Worm (Caenorhabditis elegans) whole organism, young adult: Measurements from ENCODE around the gene pen-2.

Experiments
- B0035.1 ChIP-seq: sonication (generic microtip); optimal IDR thresholded peaks from 2 replicates; lab custom pipeline; 2016; ENCODE audit warnings: missing genetic modification characterization, mild to moderate bottlenecking, missing compliant biosample characterization, missing genotype, missing genetic modification reagents
- F22D6.2 ChIP-seq: sonication (generic microtip); optimal IDR thresholded peaks from 2 replicates; lab custom pipeline; 2016; ENCODE audit warnings: mild to moderate bottlenecking, missing genetic modification characterization, missing compliant biosample characterization
- F33H1.4 ChIP-seq: fragments of 200-800 bp; sonication (Bioruptor generic); IDR thresholded peaks from 2 replicates; pipeline ENCODE4 v1.3.6; 2022; ENCODE audit warnings: missing genetic modification reagents, missing genetic modification characterization, missing compliant biosample characterization
- F37B4.10 ChIP-seq: fragments of 200-800 bp; sonication (Bioruptor generic); IDR thresholded peaks from 2 replicates; pipeline ENCODE4 v1.3.6; 2022; ENCODE audit warnings: missing genetic modification characterization, missing compliant biosample characterization
- F57A8.1 ChIP-seq: fragments of 200-800 bp; sonication (Bioruptor generic); optimal IDR thresholded peaks from 2 replicates; lab custom pipeline; 2018; ENCODE audit warnings: mild to moderate bottlenecking, missing genetic modification characterization, moderate library complexity, missing compliant biosample characterization
- K12H6.12 ChIP-seq: fragments of 200-800 bp; sonication (Bioruptor generic); optimal IDR thresholded peaks from 2 replicates; lab custom pipeline; 2018; ENCODE audit warnings: mild to moderate bottlenecking, missing genetic modification characterization, missing compliant biosample characterization
- T07F8.4 ChIP-seq: sonication (generic microtip); optimal IDR thresholded peaks from 2 replicates; lab custom pipeline; 2016; ENCODE audit warnings: mild to moderate bottlenecking, missing genetic modification characterization, moderate library complexity, missing compliant biosample characterization
- Y53F4B.3 ChIP-seq: fragments of 200-800 bp; sonication (Bioruptor generic); IDR thresholded peaks from 2 replicates; pipeline ENCODE4 v1.3.6; 2022; ENCODE audit warnings: missing genetic modification reagents, missing genetic modification characterization, missing compliant biosample characterization
- Y53G8AR.9 ChIP-seq: fragments of 200-800 bp; sonication (Bioruptor generic); conservative IDR thresholded peaks from 2 replicates; pipeline ENCODE4 v1.3.6; 2022; ENCODE audit warnings: missing genetic modification reagents, missing genetic modification characterization, missing compliant biosample characterization
- Y56A3A.18 ChIP-seq: fragments of 200-800 bp; sonication (Bioruptor generic); IDR thresholded peaks from 2 replicates; pipeline ENCODE4 v1.3.6; 2022; ENCODE audit warnings: missing genetic modification reagents, missing genetic modification characterization, missing compliant biosample characterization
- Y67H2A.10 ChIP-seq: fragments of 200-800 bp; sonication (Bioruptor generic); conservative IDR thresholded peaks from 2 replicates; pipeline ENCODE4 v1.3.6; 2022; ENCODE audit warnings: missing genetic modification reagents, missing genetic modification characterization, missing compliant biosample characterization
- ZK185.1 ChIP-seq: sonication (generic microtip); optimal IDR thresholded peaks from 2 replicates; lab custom pipeline; 2016; ENCODE audit warnings: mild to moderate bottlenecking, missing genetic modification characterization, missing compliant biosample characterization; ENCODE audit not compliant: poor library complexity, severe bottlenecking
- akir-1 ChIP-seq: fragments of 200-800 bp; sonication (Bioruptor generic); optimal IDR thresholded peaks from 2 replicates; lab custom pipeline; 2018; ENCODE audit warnings: mild to moderate bottlenecking, missing genetic modification characterization, moderate library complexity, missing compliant biosample characterization
- aptf-2 ChIP-seq: fragments of 200-800 bp; sonication (Bioruptor generic); conservative IDR thresholded peaks from 2 replicates; pipeline ENCODE4 v1.3.6; 2022; ENCODE audit warnings: missing genetic modification reagents, missing genetic modification characterization, missing compliant biosample characterization
- aptf-3 ChIP-seq: fragments of 200-800 bp; sonication (Bioruptor generic); IDR thresholded peaks from 2 replicates; pipeline ENCODE4 v1.3.6; 2022; ENCODE audit warnings: missing genetic modification characterization, missing compliant biosample characterization
- attf-3 ChIP-seq: fragments of 200-800 bp; sonication (Bioruptor generic); conservative IDR thresholded peaks from 2 replicates; pipeline ENCODE4 v1.3.6; 2022; ENCODE audit warnings: missing genetic modification reagents, missing genetic modification characterization, missing compliant biosample characterization
- bed-2 ChIP-seq: fragments of 200-800 bp; sonication (Bioruptor generic); IDR thresholded peaks from 2 replicates; pipeline ENCODE4 v1.3.6; 2022; ENCODE audit warnings: missing genetic modification reagents, missing genetic modification characterization, missing compliant biosample characterization
- ccch-3 ChIP-seq: fragments of 200-800 bp; sonication (Bioruptor generic); optimal IDR thresholded peaks from 2 replicates; lab custom pipeline; 2018; ENCODE audit warnings: mild to moderate bottlenecking, missing genetic modification characterization, missing compliant biosample characterization
- cebp-1 ChIP-seq, 2 experiments: fragments of 200-800 bp in 1 of 2; sonication (Bioruptor generic) in 1 of 2; sonication (generic microtip) in 1 of 2; IDR thresholded peaks in 1 of 2; optimal IDR thresholded peaks in 1 of 2; 2 replicates each; pipeline versions ENCODE4 v1.3.6 to Lab custom; 2017 to 2022; ENCODE audit warnings: missing compliant biosample characterization in 2 of 2, missing genetic modification characterization in 2 of 2, mild to moderate bottlenecking in 1 of 2, missing genetic modification reagents in 1 of 2, moderate library complexity in 1 of 2
- ceh-40 ChIP-seq: fragments of 200-800 bp; sonication (Bioruptor generic); IDR thresholded peaks from 2 replicates; pipeline ENCODE4 v1.3.6; 2022; ENCODE audit warnings: missing genetic modification characterization, missing compliant biosample characterization
- ceh-79 ChIP-seq: sonication (generic microtip); optimal IDR thresholded peaks from 2 replicates; lab custom pipeline; 2017; ENCODE audit warnings: mild to moderate bottlenecking, missing genetic modification characterization, missing compliant biosample characterization
- ceh-91 ChIP-seq: fragments of 200-800 bp; sonication (Bioruptor generic); IDR thresholded peaks from 2 replicates; pipeline ENCODE4 v1.3.6; 2022; ENCODE audit warnings: missing genetic modification reagents, missing genetic modification characterization, missing compliant biosample characterization
- egl-44 ChIP-seq: fragments of 200-800 bp; sonication (Bioruptor generic); IDR thresholded peaks from 2 replicates; pipeline ENCODE4 v1.3.6; 2022; ENCODE audit warnings: missing genetic modification reagents, missing genetic modification characterization, missing compliant biosample characterization
- hlh-12 ChIP-seq: sonication (generic microtip); optimal IDR thresholded peaks from 2 replicates; lab custom pipeline; 2016; ENCODE audit warnings: missing genetic modification characterization, missing compliant biosample characterization
- hrde-1 ChIP-seq: sonication (generic microtip); optimal IDR thresholded peaks from 2 replicates; lab custom pipeline; 2016; ENCODE audit warnings: missing genetic modification characterization, mild to moderate bottlenecking, missing compliant biosample characterization, moderate library complexity, missing genotype, missing genetic modification reagents, borderline replicate concordance
- let-607 ChIP-seq, 2 experiments: fragments of 200-800 bp in 1 of 2; sonication (Bioruptor generic) in 1 of 2; sonication (generic microtip) in 1 of 2; optimal IDR thresholded peaks; 2 replicates each; lab custom pipeline; 2016 to 2018; ENCODE audit warnings: mild to moderate bottlenecking in 2 of 2, missing compliant biosample characterization in 2 of 2, missing genetic modification characterization in 2 of 2, moderate library complexity in 2 of 2, missing genotype in 1 of 2
- madf-6 ChIP-seq: fragments of 200-800 bp; sonication (Bioruptor generic); IDR thresholded peaks from 2 replicates; pipeline ENCODE4 v1.3.6; 2022; ENCODE audit warnings: missing genetic modification reagents, missing genetic modification characterization, missing compliant biosample characterization
- nfyb-1 ChIP-seq: fragments of 200-800 bp; sonication (Bioruptor generic); IDR thresholded peaks from 2 replicates; pipeline ENCODE4 v1.3.6; 2022; ENCODE audit warnings: missing genetic modification reagents, missing genetic modification characterization, missing compliant biosample characterization
- pbrm-1 ChIP-seq: fragments of 200-800 bp; sonication (Bioruptor generic); IDR thresholded peaks from 2 replicates; pipeline ENCODE4 v1.3.6; 2022; ENCODE audit warnings: missing genetic modification reagents, missing genetic modification characterization, missing compliant biosample characterization
- rcor-1 ChIP-seq: fragments of 200-800 bp; sonication (Bioruptor generic); IDR thresholded peaks from 2 replicates; pipeline ENCODE4 v1.3.6; 2022; ENCODE audit warnings: missing genetic modification reagents, missing genetic modification characterization, missing compliant biosample characterization
- rec-8 ChIP-seq, 2 experiments: sonication (generic microtip); optimal IDR thresholded peaks; 2 replicates each; lab custom pipeline; 2016; ENCODE audit warnings: mild to moderate bottlenecking in 2 of 2, missing genetic modification characterization in 2 of 2, missing genetic modification reagents in 2 of 2, missing genotype in 2 of 2, missing biosample characterization in 1 of 2, missing compliant biosample characterization in 1 of 2, moderate library complexity in 1 of 2
- tlf-1 ChIP-seq: fragments of 200-800 bp; sonication (Bioruptor generic); optimal IDR thresholded peaks from 2 replicates; lab custom pipeline; 2018; ENCODE audit warnings: mild to moderate bottlenecking, missing genetic modification characterization, missing compliant biosample characterization
- unc-130 ChIP-seq: sonication (generic microtip); optimal IDR thresholded peaks from 2 replicates; lab custom pipeline; 2016; ENCODE audit warnings: missing genetic modification reagents, missing genetic modification characterization, missing compliant biosample characterization
- zfh-2 ChIP-seq: fragments of 200-800 bp; sonication (Bioruptor generic); conservative IDR thresholded peaks from 2 replicates; pipeline ENCODE4 v1.3.6; 2022; ENCODE audit warnings: missing genetic modification reagents, missing genetic modification characterization, missing compliant biosample characterization
- ztf-25 ChIP-seq: fragments of 200-800 bp; sonication (Bioruptor generic); IDR thresholded peaks from 2 replicates; pipeline ENCODE4 v1.3.6; 2022; ENCODE audit warnings: missing genetic modification reagents, missing genetic modification characterization, missing compliant biosample characterization
- ztf-26 ChIP-seq: sonication (generic microtip); optimal IDR thresholded peaks from 2 replicates; lab custom pipeline; 2017; ENCODE audit warnings: missing genetic modification characterization, missing compliant biosample characterization

The pen-2 gene

DNA sequence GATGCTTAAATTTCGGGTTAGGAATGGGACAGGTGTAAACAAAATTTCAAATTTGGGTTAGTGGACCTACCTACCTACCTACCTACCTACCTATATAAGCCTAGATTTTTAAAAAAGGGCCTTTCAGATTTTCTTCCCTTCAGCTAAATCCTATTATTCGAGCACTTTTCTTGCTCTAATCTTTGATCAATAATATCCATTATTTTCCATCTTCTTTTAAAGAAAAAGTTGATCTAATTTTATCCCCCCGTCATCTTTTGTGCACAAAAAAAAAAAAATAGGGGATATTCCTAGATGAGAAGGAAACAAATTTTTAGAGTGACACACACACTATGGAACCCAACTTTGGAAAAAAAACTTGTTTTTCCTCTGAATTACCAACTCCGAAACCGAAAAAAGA, 47.7 kb downstream of the pen-2 start:
- no peak for TF ChIP-seq ceh-40 (GFP tag; lab: Robert Waterston, UW)
- TF ChIP-seq Y67H2A.10 (GFP tag; lab: Robert Waterston, UW) = no peak
- no peak for TF ChIP-seq attf-3 (GFP tag; lab: Robert Waterston, UW)
- no peak for TF ChIP-seq unc-130 (GFP tag; lab: Kevin White, UChicago)
- no peak for TF ChIP-seq hrde-1 (tag; lab: Kevin White, UChicago)
- TF ChIP-seq K12H6.12 (tag; lab: Kevin White, UChicago) = no peak
- TF ChIP-seq F57A8.1 (GFP tag; lab: Kevin White, UChicago) = no peak
- TF ChIP-seq ceh-79 (tag; lab: Kevin White, UChicago) = no peak
- TF ChIP-seq ceh-91 (GFP tag; lab: Robert Waterston, UW) = no peak
- no peak for TF ChIP-seq F22D6.2 (tag; lab: Kevin White, UChicago)
- no peak for TF ChIP-seq ztf-25 (GFP tag; lab: Robert Waterston, UW)
- no peak for TF ChIP-seq rcor-1 (GFP tag; lab: Robert Waterston, UW)
- TF ChIP-seq tlf-1 (GFP tag; lab: Kevin White, UChicago) = no peak
- TF ChIP-seq Y56A3A.18 (GFP tag; lab: Robert Waterston, UW) = no peak
- TF ChIP-seq Y53G8AR.9 (GFP tag; lab: Robert Waterston, UW) = no peak
- TF ChIP-seq hlh-12 (tag; lab: Kevin White, UChicago) = no peak
- TF ChIP-seq ccch-3 = no peak

DNA sequence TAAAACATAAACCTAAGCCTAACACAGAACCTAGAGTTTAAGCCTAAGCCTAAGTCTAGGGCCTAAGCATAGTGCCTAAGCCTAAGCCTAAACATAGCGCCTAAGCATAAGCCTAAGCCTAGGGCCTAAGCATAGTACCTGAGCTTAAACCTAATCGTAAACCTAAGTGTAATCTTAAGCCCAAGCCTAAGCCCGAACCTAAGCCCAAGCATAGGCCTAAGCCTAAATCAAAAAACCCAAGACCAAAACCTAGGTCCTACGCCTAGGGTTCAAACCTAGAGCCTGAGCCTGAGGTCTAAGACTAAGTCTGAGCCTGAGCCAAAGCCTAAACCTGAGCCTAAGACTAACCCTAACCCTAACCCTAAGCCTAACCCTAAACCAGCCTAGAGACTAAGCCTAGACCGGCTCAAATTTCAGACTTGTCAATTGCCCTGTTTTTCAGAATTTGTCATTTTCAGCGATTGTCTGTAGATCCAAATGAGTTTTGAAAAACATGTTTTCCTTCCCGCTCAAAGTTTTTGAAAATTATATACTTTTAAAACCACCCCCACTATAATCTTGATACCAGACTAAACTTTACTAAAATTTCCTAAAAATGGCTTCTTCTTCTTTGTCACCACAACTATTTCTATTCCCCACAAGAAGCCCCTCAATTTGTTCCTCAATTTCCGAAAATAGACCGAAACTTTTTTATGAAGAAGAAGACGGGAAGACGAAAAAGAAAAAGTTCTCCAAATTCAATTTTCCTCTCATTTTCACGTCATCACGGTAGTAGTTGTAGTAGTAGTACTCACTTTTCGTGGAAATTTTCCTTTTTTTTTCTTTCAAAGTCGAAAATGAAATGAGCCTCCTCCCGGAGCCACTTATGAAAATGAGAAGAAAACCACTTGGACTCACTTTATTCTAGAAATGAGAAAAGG, 48.7 kb downstream of the pen-2 start:
- 0 out of 2 replicates have a peak, but pooled peaks have one; percentile 29 for TF ChIP-seq egl-44 (GFP tag; lab: Robert Waterston, UW)
- TF ChIP-seq zfh-2 (GFP tag; lab: Robert Waterston, UW) = no peak
- 0 out of 2 replicates have a peak, but pooled peaks have one; percentile 10 for TF ChIP-seq madf-6 (GFP tag; lab: Robert Waterston, UW)

DNA sequence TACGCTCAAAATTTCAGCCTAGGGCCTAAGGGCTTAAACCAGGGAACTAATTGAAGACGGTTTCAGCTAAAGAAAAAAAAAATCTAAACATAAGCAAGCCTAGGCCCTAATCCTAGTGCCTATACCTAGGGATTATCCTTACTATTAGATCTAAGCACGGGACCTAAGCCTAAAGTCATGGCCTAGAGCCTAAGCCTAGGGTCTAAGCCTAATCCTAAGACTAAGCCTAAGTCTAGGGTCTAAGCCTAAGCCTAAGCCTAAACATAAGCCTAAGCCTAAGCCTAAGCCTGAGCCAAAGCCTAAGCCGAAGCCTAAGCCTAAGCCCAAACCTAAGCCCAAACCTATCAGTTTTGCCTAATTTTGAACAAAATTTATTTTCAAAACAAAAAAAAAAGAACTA, 49.6 kb downstream of the pen-2 start:
- TF ChIP-seq akir-1 (GFP tag; lab: Kevin White, UChicago) = no peak
- TF ChIP-seq nfyb-1 (GFP tag; lab: Robert Waterston, UW) = no peak
- TF ChIP-seq F37B4.10 (GFP tag; lab: Robert Waterston, UW) = no peak
- TF ChIP-seq rec-8 (tag; optimal IDR thresholded peaks at IDR 0.05; lab: Kevin White, UChicago) = no peak
- no peak for TF ChIP-seq K12H6.12 (tag; lab: Kevin White, UChicago)
- no peak for TF ChIP-seq madf-6 (GFP tag; lab: Robert Waterston, UW)
- TF ChIP-seq Y53F4B.3 = no peak
- TF ChIP-seq T07F8.4 (tag; lab: Kevin White, UChicago) = no peak
- TF ChIP-seq F33H1.4 (GFP tag; lab: Robert Waterston, UW) = no peak
- TF ChIP-seq, all 124 proteins: peak for 0

DNA sequence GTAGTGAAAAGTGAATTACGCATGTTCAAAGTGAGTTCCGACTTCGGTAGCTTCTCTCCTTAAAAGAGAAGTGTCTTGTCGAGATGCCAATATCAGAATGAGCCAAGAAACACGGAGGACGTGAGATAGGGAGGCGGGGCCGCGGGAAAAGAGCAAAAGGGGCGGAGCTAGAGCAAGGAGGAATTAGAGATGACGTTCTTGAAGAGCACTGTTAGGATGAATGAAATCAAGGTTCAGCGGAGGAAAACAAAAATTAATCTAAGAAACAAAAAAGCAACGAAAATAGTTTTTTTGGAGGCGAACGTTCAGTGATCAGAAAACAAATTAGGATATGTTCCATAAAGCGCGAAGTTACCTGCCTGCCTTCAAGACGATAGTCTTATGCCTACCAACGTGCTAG, 50.0 kb downstream of the pen-2 start, which contains the start of gene nlp-21:
nlp-21 (minus strand) TSS at position 101 of the 400 bp plus-strand sequence.
- TF ChIP-seq ztf-26 (tag; lab: Kevin White, UChicago) = no peak
- no peak for TF ChIP-seq aptf-3
- no peak for TF ChIP-seq pbrm-1 (GFP tag; lab: Robert Waterston, UW)
- TF ChIP-seq akir-1 (GFP tag; lab: Kevin White, UChicago) = no peak
- TF ChIP-seq T07F8.4 (tag; lab: Kevin White, UChicago) = no peak
- TF ChIP-seq bed-2 (GFP tag; lab: Robert Waterston, UW) = no peak
- TF ChIP-seq B0035.1 (tag; lab: Kevin White, UChicago) = no peak
- no peak for TF ChIP-seq ZK185.1 (tag; lab: Kevin White, UChicago)
- TF ChIP-seq aptf-2 = no peak
- no peak for TF ChIP-seq let-607 (tag; optimal IDR thresholded peaks at IDR 0.05; lab: Kevin White, UChicago)
- no peak for TF ChIP-seq cebp-1 (GFP tag; IDR thresholded peaks at IDR 0.05; lab: Robert Waterston, UW)
- no peak for TF ChIP-seq cebp-1 (tag; optimal IDR thresholded peaks at IDR 0.05; lab: Kevin White, UChicago)
- TF ChIP-seq F37B4.10 (GFP tag; lab: Robert Waterston, UW) = no peak
